Fruit fly (Drosophila melanogaster) whole organism, prepupa: ENCODE results near the gene Tbc1d22.
A peak's percentile ranks its signal among the peaks of the same experiment; 100 is the strongest.

Experiments
- Blimp-1 ChIP-seq: fragments of 200-800 bp; sonication (Bioruptor generic); optimal IDR thresholded peaks from 3 replicates; lab custom pipeline; 2017; ENCODE audit warnings: missing biosample characterization, missing genetic modification characterization, mild to moderate bottlenecking, moderate library complexity, missing genetic modification reagents
- CG10631 ChIP-seq: fragments of 200-800 bp; sonication (Bioruptor generic); optimal IDR thresholded peaks from 2 replicates; lab custom pipeline; 2016; ENCODE audit warnings: missing biosample characterization, missing genetic modification characterization
- CG10669 ChIP-seq: fragments of 200-800 bp; sonication (Bioruptor generic); optimal IDR thresholded peaks from 3 replicates; lab custom pipeline; 2018; ENCODE audit warnings: missing biosample characterization, mild to moderate bottlenecking, missing genetic modification characterization, moderate library complexity
- CG11902 ChIP-seq: fragments of 200-800 bp; sonication (Bioruptor generic); optimal IDR thresholded peaks from 3 replicates; lab custom pipeline; 2016; ENCODE audit warnings: missing biosample characterization, missing genetic modification characterization
- CG15336 ChIP-seq: fragments of 200-800 bp; sonication (Bioruptor generic); IDR thresholded peaks from 2 replicates; pipeline ENCODE4 v1.3.6; 2022; ENCODE audit warnings: missing biosample characterization, missing genetic modification characterization
- CG1621 ChIP-seq: fragments of 200-800 bp; sonication (Bioruptor generic); optimal IDR thresholded peaks from 3 replicates; lab custom pipeline; 2018; ENCODE audit warnings: missing biosample characterization, mild to moderate bottlenecking, missing genetic modification characterization
- CG16779 ChIP-seq: fragments of 200-800 bp; sonication (Bioruptor generic); optimal IDR thresholded peaks from 3 replicates; lab custom pipeline; 2017; ENCODE audit warnings: missing biosample characterization, mild to moderate bottlenecking, missing genetic modification characterization
- CG31627 ChIP-seq: fragments of 200-800 bp; sonication (Bioruptor generic); optimal IDR thresholded peaks from 3 replicates; lab custom pipeline; 2016; ENCODE audit warnings: missing biosample characterization, missing genetic modification characterization
- CG32006 ChIP-seq: fragments of 200-800 bp; sonication (Bioruptor generic); optimal IDR thresholded peaks from 3 replicates; lab custom pipeline; 2017; ENCODE audit warnings: missing biosample characterization, mild to moderate bottlenecking, missing genetic modification characterization
- CG34406 ChIP-seq: fragments of 200-800 bp; sonication (Bioruptor generic); optimal IDR thresholded peaks from 3 replicates; lab custom pipeline; 2016; ENCODE audit warnings: missing biosample characterization, missing genetic modification characterization
- CG3919 ChIP-seq: fragments of 200-800 bp; sonication (Bioruptor generic); optimal IDR thresholded peaks from 3 replicates; lab custom pipeline; 2016; ENCODE audit warnings: missing biosample characterization, missing genetic modification characterization
- CG4318 ChIP-seq: fragments of 200-800 bp; sonication (Bioruptor generic); optimal IDR thresholded peaks from 3 replicates; lab custom pipeline; 2017; ENCODE audit warnings: missing biosample characterization, mild to moderate bottlenecking, missing genetic modification characterization
- CG6163 ChIP-seq: fragments of 200-800 bp; sonication (Bioruptor generic); IDR thresholded peaks from 3 replicates; pipeline ENCODE4 v1.3.6; 2022; ENCODE audit warnings: missing biosample characterization, missing genetic modification characterization
- CG6276 ChIP-seq: fragments of 200-800 bp; sonication (Bioruptor generic); optimal IDR thresholded peaks from 2 replicates; lab custom pipeline; 2017; ENCODE audit warnings: missing biosample characterization, mild to moderate bottlenecking, missing genetic modification characterization
- CG6792 ChIP-seq: fragments of 200-800 bp; sonication (Bioruptor generic); optimal IDR thresholded peaks from 3 replicates; lab custom pipeline; 2016; ENCODE audit warnings: missing biosample characterization, missing genetic modification characterization
- CG6808 ChIP-seq: fragments of 200-800 bp; sonication (Bioruptor generic); optimal IDR thresholded peaks from 3 replicates; lab custom pipeline; 2017; ENCODE audit warnings: missing biosample characterization, missing genetic modification characterization, mild to moderate bottlenecking, moderate library complexity, missing genetic modification reagents
- CG6854 ChIP-seq: fragments of 200-800 bp; sonication (Bioruptor generic); optimal IDR thresholded peaks from 2 replicates; lab custom pipeline; 2017; ENCODE audit warnings: missing biosample characterization, mild to moderate bottlenecking, missing genetic modification characterization
- CG7368 ChIP-seq: fragments of 200-800 bp; sonication (Bioruptor generic); optimal IDR thresholded peaks from 3 replicates; lab custom pipeline; 2016; ENCODE audit warnings: missing biosample characterization, missing genetic modification characterization
- CG8119 ChIP-seq: fragments of 200-800 bp; sonication (Bioruptor generic); IDR thresholded peaks from 3 replicates; pipeline ENCODE4 v1.3.6; 2022; ENCODE audit warnings: missing biosample characterization, missing genetic modification characterization
- CG8319 ChIP-seq: fragments of 200-800 bp; sonication (Bioruptor generic); optimal IDR thresholded peaks from 3 replicates; lab custom pipeline; 2016; ENCODE audit warnings: missing biosample characterization, missing genetic modification characterization
- CG8632 ChIP-seq: fragments of 200-800 bp; sonication (Bioruptor generic); optimal IDR thresholded peaks from 3 replicates; lab custom pipeline; 2016; ENCODE audit warnings: missing biosample characterization, missing genetic modification characterization
- CG9139 ChIP-seq: fragments of 200-800 bp; sonication (Bioruptor generic); optimal IDR thresholded peaks from 3 replicates; lab custom pipeline; 2017; ENCODE audit warnings: missing biosample characterization, mild to moderate bottlenecking, missing genetic modification characterization
- Eip78C ChIP-seq: fragments of 200-800 bp; sonication (Bioruptor generic); peaks from one replicate; lab custom pipeline; 2016; ENCODE audit warnings: missing biosample characterization, missing genetic modification characterization
- Eip93F ChIP-seq: fragments of 200-800 bp; sonication (Bioruptor generic); optimal IDR thresholded peaks from 2 replicates; lab custom pipeline; 2016; ENCODE audit warnings: missing biosample characterization, mild to moderate bottlenecking, missing genetic modification characterization
- Ets21C ChIP-seq: fragments of 200-800 bp; sonication (Bioruptor generic); optimal IDR thresholded peaks from 3 replicates; lab custom pipeline; 2016; ENCODE audit warnings: missing biosample characterization, missing genetic modification characterization
- Ets96B ChIP-seq: fragments of 200-800 bp; optimal IDR thresholded peaks from 2 replicates; lab custom pipeline; 2019; ENCODE audit warnings: missing biosample characterization, mild to moderate bottlenecking, missing genetic modification characterization, moderate library complexity
- Gug ChIP-seq: fragments of 200-800 bp; sonication (Bioruptor generic); IDR thresholded peaks from 2 replicates; pipeline ENCODE4 v1.3.6; 2022; ENCODE audit warnings: missing biosample characterization, missing genetic modification characterization
- Hr38 ChIP-seq: sonication (Bioruptor generic); optimal IDR thresholded peaks from 2 replicates; lab custom pipeline; 2016; ENCODE audit warnings: missing biosample characterization, missing genetic modification characterization
- Hr39 ChIP-seq: fragments of 200-800 bp; sonication (Bioruptor generic); optimal IDR thresholded peaks from 2 replicates; lab custom pipeline; 2016; ENCODE audit warnings: missing biosample characterization, missing genetic modification characterization
- Hr4 ChIP-seq: fragments of 200-800 bp; sonication (Bioruptor generic); optimal IDR thresholded peaks from 3 replicates; lab custom pipeline; 2016; ENCODE audit warnings: missing biosample characterization, missing genetic modification characterization
- Lpt ChIP-seq: fragments of 200-800 bp; sonication (Bioruptor generic); optimal IDR thresholded peaks from 3 replicates; lab custom pipeline; 2016; ENCODE audit warnings: missing biosample characterization, missing genetic modification characterization
- Met ChIP-seq: fragments of 200-800 bp; sonication (Bioruptor generic); optimal IDR thresholded peaks from 3 replicates; lab custom pipeline; 2016; ENCODE audit warnings: missing biosample characterization, missing genetic modification characterization
- OdsH ChIP-seq: fragments of 200-800 bp; sonication (Bioruptor generic); optimal IDR thresholded peaks from 3 replicates; lab custom pipeline; 2016; ENCODE audit warnings: missing biosample characterization, missing genetic modification characterization
- Sox102F ChIP-seq: fragments of 200-800 bp; sonication (Bioruptor generic); optimal IDR thresholded peaks from 2 replicates; lab custom pipeline; 2016; ENCODE audit warnings: missing biosample characterization, mild to moderate bottlenecking, missing genetic modification characterization
- Sox14 ChIP-seq: fragments of 200-800 bp; sonication (Bioruptor generic); optimal IDR thresholded peaks from 3 replicates; lab custom pipeline; 2016; ENCODE audit warnings: missing biosample characterization, missing genetic modification characterization
- Sox15 ChIP-seq: fragments of 200-800 bp; sonication (Bioruptor generic); optimal IDR thresholded peaks from 3 replicates; lab custom pipeline; 2016; ENCODE audit warnings: missing biosample characterization, missing genetic modification characterization
- achi ChIP-seq: fragments of 200-800 bp; sonication (Bioruptor generic); optimal IDR thresholded peaks from 3 replicates; lab custom pipeline; 2016; ENCODE audit warnings: missing biosample characterization, missing genetic modification characterization
- cyc ChIP-seq: fragments of 200-800 bp; sonication (Bioruptor generic); optimal IDR thresholded peaks from 3 replicates; lab custom pipeline; 2016; ENCODE audit warnings: missing biosample characterization, missing genetic modification characterization
- dac ChIP-seq: fragments of 200-800 bp; sonication (Bioruptor generic); optimal IDR thresholded peaks from 2 replicates; lab custom pipeline; 2017; ENCODE audit warnings: missing biosample characterization, mild to moderate bottlenecking, missing genetic modification characterization
- dsx ChIP-seq: fragments of 200-800 bp; optimal IDR thresholded peaks from 3 replicates; lab custom pipeline; 2019; ENCODE audit warnings: missing biosample characterization, mild to moderate bottlenecking, missing genetic modification characterization, moderate library complexity; ENCODE audit not compliant: poor library complexity, severe bottlenecking
- eg ChIP-seq: fragments of 200-800 bp; sonication (Bioruptor generic); IDR thresholded peaks from 3 replicates; pipeline ENCODE4 v1.3.6; 2022; ENCODE audit warnings: missing biosample characterization, missing genetic modification characterization
- fd59A ChIP-seq: fragments of 200-800 bp; sonication (Bioruptor generic); optimal IDR thresholded peaks from 2 replicates; lab custom pipeline; 2017; ENCODE audit warnings: missing biosample characterization, mild to moderate bottlenecking, missing genetic modification characterization, missing genetic modification reagents
- fd85E ChIP-seq: fragments of 200-800 bp; sonication (Bioruptor generic); optimal IDR thresholded peaks from 3 replicates; lab custom pipeline; 2016; ENCODE audit warnings: missing biosample characterization, missing genetic modification characterization
- fkh ChIP-seq: fragments of 200-800 bp; sonication (Bioruptor generic); optimal IDR thresholded peaks from 3 replicates; lab custom pipeline; 2017; ENCODE audit warnings: missing biosample characterization, mild to moderate bottlenecking, missing genetic modification characterization, moderate library complexity
- lz ChIP-seq: fragments of 200-800 bp; sonication (Bioruptor generic); optimal IDR thresholded peaks from 3 replicates; lab custom pipeline; 2016; ENCODE audit warnings: missing biosample characterization, missing genetic modification characterization
- net ChIP-seq: fragments of 200-800 bp; sonication (Bioruptor generic); optimal IDR thresholded peaks from 3 replicates; lab custom pipeline; 2016; ENCODE audit warnings: missing biosample characterization, missing genetic modification characterization
- salr ChIP-seq, 2 experiments: fragments of 200-800 bp; sonication (Bioruptor generic); optimal IDR thresholded peaks; 3 replicates each; lab custom pipeline; 2016 to 2018; ENCODE audit warnings: missing biosample characterization in 2 of 2, missing genetic modification characterization in 2 of 2, mild to moderate bottlenecking in 1 of 2
- spab ChIP-seq: fragments of 200-800 bp; sonication (Bioruptor generic); optimal IDR thresholded peaks from 2 replicates; lab custom pipeline; 2017; ENCODE audit warnings: missing biosample characterization, mild to moderate bottlenecking, missing genetic modification characterization, missing genetic modification reagents
- ss ChIP-seq, 2 experiments: fragments of 200-800 bp; sonication (Bioruptor generic); optimal IDR thresholded peaks; 2 replicates in 1 of 2; 3 replicates in 1 of 2; lab custom pipeline; 2017 to 2018; ENCODE audit warnings: mild to moderate bottlenecking in 2 of 2, missing biosample characterization in 2 of 2, missing genetic modification characterization in 2 of 2, moderate library complexity in 1 of 2
- svp ChIP-seq: fragments of 200-800 bp; sonication (Bioruptor generic); peaks from one replicate; lab custom pipeline; 2016; ENCODE audit warnings: missing biosample characterization, missing genetic modification characterization
- topi ChIP-seq: fragments of 200-800 bp; sonication (Bioruptor generic); optimal IDR thresholded peaks from 3 replicates; lab custom pipeline; 2016; ENCODE audit warnings: missing biosample characterization, missing genetic modification characterization
- vri ChIP-seq: fragments of 200-800 bp; sonication (Bioruptor generic); optimal IDR thresholded peaks from 3 replicates; lab custom pipeline; 2016; ENCODE audit warnings: missing biosample characterization, mild to moderate bottlenecking, missing genetic modification characterization

Tbc1d22 gene

dm6 chr3R:21097631-21098117, 4.3 kb upstream of the Tbc1d22 start, which contains the start of gene RhoGAP93B:
RhoGAP93B (minus strand) TSS chr3R:21097827.
- TF ChIP-seq eg (GFP tag; lab: Robert Waterston, UW), result peak; percentile 88
- peak; percentile 24 for TF ChIP-seq fd59A (GFP tag; lab: Kevin White, UChicago)
- TF ChIP-seq Gug (GFP tag; lab: Robert Waterston, UW), result peak; percentile 85
- no peak for TF ChIP-seq CG34406
- TF ChIP-seq CG31627 (GFP tag; lab: Kevin White, UChicago), result peak; percentile 82
- TF ChIP-seq OdsH (GFP tag; lab: Kevin White, UChicago), result peak; percentile 72
- peak; percentile 69 for TF ChIP-seq Ets21C
- TF ChIP-seq topi, result peak; percentile 89
- no peak for TF ChIP-seq achi (GFP tag; lab: Kevin White, UChicago)
- peak; percentile 82 for TF ChIP-seq Ets96B (tag; lab: Kevin White, UChicago)
- TF ChIP-seq CG7368 (GFP tag; lab: Kevin White, UChicago), result peak; percentile 71
- no peak for TF ChIP-seq Eip93F (GFP tag; lab: Kevin White, UChicago)
- TF ChIP-seq CG8319 (GFP tag; lab: Kevin White, UChicago), result peak; percentile 53
- peak; percentile 66 for TF ChIP-seq CG11902
- TF ChIP-seq CG3919 (GFP tag; lab: Kevin White, UChicago), result peak; percentile 74
- TF ChIP-seq Sox102F, result no peak
- TF ChIP-seq CG6808 (GFP tag; lab: Kevin White, UChicago), result peak; percentile 78
- TF ChIP-seq CG8632, result peak; percentile 54
- peak; percentile 84 for TF ChIP-seq CG32006
- peak; percentile 37 for TF ChIP-seq net (GFP tag; lab: Kevin White, UChicago)
- TF ChIP-seq CG6854, result peak; percentile 34
- TF ChIP-seq Met, result no peak
- peak; percentile 88 for TF ChIP-seq Eip78C (GFP tag; lab: Kevin White, UChicago)
- TF ChIP-seq Lpt (GFP tag; lab: Kevin White, UChicago), result no peak
- TF ChIP-seq cyc (GFP tag; lab: Kevin White, UChicago), result peak; percentile 77
- peak; percentile 93 for TF ChIP-seq CG6163 (GFP tag; lab: Robert Waterston, UW)
- TF ChIP-seq Sox15 (GFP tag; lab: Kevin White, UChicago), result peak; percentile 30
- peak; percentile 90 for TF ChIP-seq Hr4 (GFP tag; lab: Kevin White, UChicago)
- TF ChIP-seq vri, result no peak
- TF ChIP-seq CG8119 (GFP tag; lab: Robert Waterston, UW), result peak; percentile 84
- no peak for TF ChIP-seq Blimp-1 (GFP tag; lab: Kevin White, UChicago)
- TF ChIP-seq CG6276 (GFP tag; lab: Kevin White, UChicago), result no peak
- TF ChIP-seq dac (GFP tag; lab: Kevin White, UChicago), result peak; percentile 62
- no peak for TF ChIP-seq Hr38 (GFP tag; lab: Kevin White, UChicago)
- TF ChIP-seq CG10669 (GFP tag; lab: Kevin White, UChicago), result peak; percentile 70
- peak; percentile 73 for TF ChIP-seq CG15336 (GFP tag; lab: Robert Waterston, UW)
- TF ChIP-seq CG9139 (GFP tag; lab: Kevin White, UChicago), result no peak
- peak; percentile 82 for TF ChIP-seq Hr39 (GFP tag; lab: Kevin White, UChicago)
- TF ChIP-seq CG10631 (GFP tag; lab: Kevin White, UChicago), result peak; percentile 86
- TF ChIP-seq spab (GFP tag; lab: Kevin White, UChicago), result no peak
- TF ChIP-seq CG16779 (tag; lab: Kevin White, UChicago), result peak; percentile 58
- peak in 1 of 2 experiments; percentile 71 for TF ChIP-seq ss (GFP tag; optimal IDR thresholded peaks at IDR 0.05; lab: Kevin White, UChicago)
- peak; percentile 92 for TF ChIP-seq svp (GFP tag; lab: Kevin White, UChicago)
- TF ChIP-seq lz (GFP tag; lab: Kevin White, UChicago), result peak; percentile 84
- peak; percentile 88 for TF ChIP-seq Sox14 (GFP tag; lab: Kevin White, UChicago)
- TF ChIP-seq salr (GFP tag; optimal IDR thresholded peaks at IDR 0.05; lab: Kevin White, UChicago), result peak; percentile 49 to 56
- TF ChIP-seq fd85E (GFP tag; lab: Kevin White, UChicago), result no peak
- TF ChIP-seq fkh (GFP tag; lab: Kevin White, UChicago), result peak; percentile 95
- TF ChIP-seq CG1621, result peak; percentile 55
- TF ChIP-seq CG4318 (GFP tag; lab: Kevin White, UChicago), result no peak
- peak; percentile 69 for TF ChIP-seq dsx (GFP tag; lab: Kevin White, UChicago)
- TF ChIP-seq CG6792 (GFP tag; lab: Kevin White, UChicago), result peak; percentile 50
